Fruit fly (Drosophila melanogaster) whole organism, embryonic: ENCODE data around the gene Rab9D.
A peak's percentile ranks its signal among the peaks of the same experiment; 100 is the strongest.

Experiments used
- CG11696 ChIP-seq: fragments of 200-800 bp; sonication (Bioruptor generic); IDR thresholded peaks from 2 replicates; pipeline ENCODE4 v1.3.6; 2022; ENCODE audit warnings: missing biosample characterization, missing genetic modification characterization
- CG14050 ChIP-seq: fragments of 200-800 bp; sonication (Bioruptor generic); IDR thresholded peaks from 3 replicates; pipeline ENCODE4 v1.3.6; 2022; ENCODE audit warnings: missing biosample characterization, missing genetic modification characterization
- CG1529 ChIP-seq: fragments of 200-800 bp; sonication (Bioruptor generic); optimal IDR thresholded peaks from 3 replicates; lab custom pipeline; 2018; ENCODE audit warnings: missing biosample characterization, missing genetic modification characterization
- CG15479 ChIP-seq: fragments of 200-800 bp; sonication (Bioruptor generic); optimal IDR thresholded peaks from 3 replicates; lab custom pipeline; 2019; ENCODE audit warnings: missing biosample characterization, mild to moderate bottlenecking, missing genetic modification characterization, moderate library complexity
- CG17359 ChIP-seq: fragments of 200-800 bp; sonication (Bioruptor generic); optimal IDR thresholded peaks from 3 replicates; lab custom pipeline; 2018; ENCODE audit warnings: missing biosample characterization, mild to moderate bottlenecking, missing genetic modification characterization, moderate library complexity
- CG17612 ChIP-seq: fragments of 200-800 bp; sonication (Bioruptor generic); IDR thresholded peaks from 2 replicates; pipeline ENCODE4 v1.3.6; 2022; ENCODE audit warnings: missing biosample characterization, missing genetic modification characterization
- CG1832 ChIP-seq: fragments of 200-800 bp; sonication (Bioruptor generic); optimal IDR thresholded peaks from 2 replicates; lab custom pipeline; 2017; ENCODE audit warnings: missing biosample characterization, mild to moderate bottlenecking, missing genetic modification characterization, inconsistent platforms
- CG18599 ChIP-seq: fragments of 200-800 bp; sonication (Bioruptor generic); optimal IDR thresholded peaks from 3 replicates; lab custom pipeline; 2017; ENCODE audit warnings: missing biosample characterization, missing genetic modification characterization, mild to moderate bottlenecking, moderate library complexity, missing genetic modification reagents
- CG2116 ChIP-seq: fragments of 200-800 bp; sonication (Bioruptor generic); optimal IDR thresholded peaks from 3 replicates; lab custom pipeline; 2018; ENCODE audit warnings: missing biosample characterization, mild to moderate bottlenecking, missing genetic modification characterization
- CG7271 ChIP-seq: fragments of 200-800 bp; sonication (Bioruptor generic); optimal IDR thresholded peaks from 2 replicates; lab custom pipeline; 2018; ENCODE audit warnings: missing biosample characterization, mild to moderate bottlenecking, missing genetic modification characterization, moderate library complexity
- CG7928 ChIP-seq: fragments of 200-800 bp; sonication (Bioruptor generic); optimal IDR thresholded peaks from 2 replicates; lab custom pipeline; 2017; ENCODE audit warnings: missing biosample characterization, mild to moderate bottlenecking, missing genetic modification characterization
- CG7963 ChIP-seq: fragments of 200-800 bp; sonication (Bioruptor generic); IDR thresholded peaks from 3 replicates; pipeline ENCODE4 v1.3.6; 2022; ENCODE audit warnings: missing biosample characterization, missing genetic modification characterization; ENCODE audit not compliant: partially characterized antibody
- CG9817 ChIP-seq: fragments of 200-800 bp; sonication (Bioruptor generic); optimal IDR thresholded peaks from 2 replicates; lab custom pipeline; 2018; ENCODE audit warnings: missing biosample characterization, mild to moderate bottlenecking, missing genetic modification characterization, moderate library complexity
- CTCF ChIP-seq: fragments of 200-800 bp; sonication (Bioruptor generic); optimal IDR thresholded peaks from 2 replicates; lab custom pipeline; 2017; ENCODE audit warnings: missing biosample characterization, mild to moderate bottlenecking, missing genetic modification characterization, moderate library complexity
- CrebB ChIP-seq: fragments of 200-800 bp; sonication (Bioruptor generic); optimal IDR thresholded peaks from 3 replicates; lab custom pipeline; 2018; ENCODE audit warnings: missing biosample characterization, mild to moderate bottlenecking, missing genetic modification characterization
- D ChIP-seq, 2 experiments: fragments of 200-800 bp in 1 of 2; fragments of >200 bp in 1 of 2; sonication (Bioruptor generic) in 1 of 2; optimal IDR thresholded peaks; 2 replicates in 1 of 2; 3 replicates in 1 of 2; lab custom pipeline; 2017; ENCODE audit warnings: mild to moderate bottlenecking in 1 of 2, missing biosample characterization in 1 of 2, missing genetic modification characterization in 1 of 2, missing genetic modification reagents in 1 of 2
- D19A ChIP-seq: fragments of 200-800 bp; optimal IDR thresholded peaks from 3 replicates; lab custom pipeline; 2019; ENCODE audit warnings: missing biosample characterization, mild to moderate bottlenecking, missing genetic modification characterization, moderate library complexity
- E2f1 ChIP-seq: fragments of 200-800 bp; sonication (Bioruptor generic); IDR thresholded peaks from 2 replicates; pipeline ENCODE4 v1.3.6; 2022; ENCODE audit warnings: missing biosample characterization, missing genetic modification characterization
- Eip74EF ChIP-seq, 2 experiments: fragments of 200-800 bp in 1 of 2; fragments of >200 bp in 1 of 2; sonication (Bioruptor generic) in 1 of 2; optimal IDR thresholded peaks; 2 replicates each; lab custom pipeline; 2017 to 2019; ENCODE audit warnings: missing biosample characterization in 2 of 2, missing genetic modification characterization in 2 of 2, mild to moderate bottlenecking in 1 of 2, moderate library complexity in 1 of 2
- Fer2 ChIP-seq: fragments of 200-800 bp; sonication (Bioruptor generic); optimal IDR thresholded peaks from 2 replicates; lab custom pipeline; 2018; ENCODE audit warnings: missing biosample characterization, mild to moderate bottlenecking, missing genetic modification characterization, moderate library complexity
- Mad ChIP-seq: fragments of 200-800 bp; sonication (Bioruptor generic); optimal IDR thresholded peaks from 2 replicates; lab custom pipeline; 2016; ENCODE audit warnings: missing biosample characterization, missing genetic modification characterization
- Max ChIP-seq: fragments of 200-800 bp; sonication (Bioruptor generic); optimal IDR thresholded peaks from 2 replicates; lab custom pipeline; 2016; ENCODE audit warnings: missing biosample characterization, mild to moderate bottlenecking, missing genetic modification characterization
- NK7.1 ChIP-seq: fragments of 200-800 bp; sonication (Bioruptor generic); optimal IDR thresholded peaks from 3 replicates; lab custom pipeline; 2016; ENCODE audit warnings: missing biosample characterization, missing genetic modification characterization
- Oaz ChIP-seq: fragments of 200-800 bp; sonication (Bioruptor generic); IDR thresholded peaks from 2 replicates; pipeline ENCODE4 v1.3.6; 2022; ENCODE audit warnings: missing biosample characterization, missing genetic modification characterization
- Opbp ChIP-seq: fragments of 200-800 bp; sonication (Bioruptor generic); IDR thresholded peaks from 3 replicates; pipeline ENCODE4 v1.3.6; 2022; ENCODE audit warnings: missing biosample characterization, missing genetic modification characterization; ENCODE audit not compliant: partially characterized antibody
- Pdp1 ChIP-seq, 2 experiments: fragments of 200-800 bp; sonication (Bioruptor generic); optimal IDR thresholded peaks; 3 replicates each; lab custom pipeline; 2016; ENCODE audit warnings: missing biosample characterization in 2 of 2, missing genetic modification characterization in 2 of 2, mild to moderate bottlenecking in 1 of 2, moderate library complexity in 1 of 2
- Rx ChIP-seq: fragments of 200-800 bp; sonication (Bioruptor generic); IDR thresholded peaks from 2 replicates; pipeline ENCODE4 v1.3.6; 2022; ENCODE audit warnings: missing biosample characterization, missing genetic modification characterization
- Trl ChIP-seq, 3 experiments: fragments of >200 bp in 2 of 3; fragments of 200-800 bp in 1 of 3; sonication (Bioruptor generic) in 1 of 3; optimal IDR thresholded peaks; 2 replicates in 1 of 3; 3 replicates in 2 of 3; lab custom pipeline; 2016 to 2017; ENCODE audit warnings: missing biosample characterization in 1 of 3, missing genetic modification characterization in 1 of 3
- bsh ChIP-seq, 2 experiments: fragments of 200-800 bp; sonication (Bioruptor generic); optimal IDR thresholded peaks; 2 replicates each; lab custom pipeline; 2017 to 2018; ENCODE audit warnings: mild to moderate bottlenecking in 2 of 2, missing biosample characterization in 2 of 2, missing genetic modification characterization in 2 of 2, moderate library complexity in 1 of 2
- chif ChIP-seq, 2 experiments: fragments of 200-800 bp; sonication (Bioruptor generic); optimal IDR thresholded peaks; 3 replicates each; lab custom pipeline; 2016; ENCODE audit warnings: missing biosample characterization in 2 of 2, missing genetic modification characterization in 2 of 2
- chinmo ChIP-seq: fragments of 200-800 bp; sonication (Bioruptor generic); IDR thresholded peaks from 4 replicates; pipeline ENCODE4 v1.3.6; 2022; ENCODE audit warnings: missing biosample characterization, missing genetic modification characterization; ENCODE audit not compliant: partially characterized antibody
- en ChIP-seq: fragments of 200-800 bp; sonication (Bioruptor generic); optimal IDR thresholded peaks from 2 replicates; lab custom pipeline; 2016; ENCODE audit warnings: missing biosample characterization, missing genetic modification characterization
- her ChIP-seq: fragments of 200-800 bp; sonication (Bioruptor generic); optimal IDR thresholded peaks from 2 replicates; lab custom pipeline; 2016; ENCODE audit warnings: missing biosample characterization, missing genetic modification characterization
- klu ChIP-seq: fragments of 200-800 bp; sonication (Bioruptor generic); IDR thresholded peaks from 2 replicates; pipeline ENCODE4 v1.3.6; 2022; ENCODE audit warnings: missing biosample characterization, missing genetic modification characterization
- lov ChIP-seq, 2 experiments: fragments of 200-800 bp in 1 of 2; fragments of >200 bp in 1 of 2; sonication (Bioruptor generic) in 1 of 2; IDR thresholded peaks in 1 of 2; optimal IDR thresholded peaks in 1 of 2; 2 replicates in 1 of 2; 3 replicates in 1 of 2; pipeline versions ENCODE4 v1.3.6 to Lab custom; 2017 to 2022; ENCODE audit warnings: missing biosample characterization in 1 of 2, missing genetic modification characterization in 1 of 2
- nerfin-1 ChIP-seq: fragments of 200-800 bp; sonication (Bioruptor generic); optimal IDR thresholded peaks from 3 replicates; lab custom pipeline; 2019; ENCODE audit warnings: missing biosample characterization, mild to moderate bottlenecking, missing genetic modification characterization, moderate library complexity
- nmo ChIP-seq: fragments of 200-800 bp; sonication (Bioruptor generic); optimal IDR thresholded peaks from 2 replicates; lab custom pipeline; 2018; ENCODE audit warnings: missing biosample characterization, mild to moderate bottlenecking, missing genetic modification characterization, moderate library complexity
- pb ChIP-seq: fragments of 200-800 bp; sonication (Bioruptor generic); optimal IDR thresholded peaks from 3 replicates; lab custom pipeline; 2016; ENCODE audit warnings: missing biosample characterization, missing genetic modification characterization
- ranshi ChIP-seq: fragments of 200-800 bp; sonication (Bioruptor generic); IDR thresholded peaks from 2 replicates; pipeline ENCODE4 v1.3.6; 2022; ENCODE audit warnings: missing biosample characterization, missing genetic modification characterization
- sens-2 ChIP-seq: fragments of 200-800 bp; sonication (Bioruptor generic); IDR thresholded peaks from 2 replicates; pipeline ENCODE4 v1.3.6; 2022; ENCODE audit warnings: missing biosample characterization, missing genetic modification characterization
- sisA ChIP-seq: fragments of 200-800 bp; sonication (Bioruptor generic); IDR thresholded peaks from 2 replicates; pipeline ENCODE4 v1.3.6; 2022; ENCODE audit warnings: missing biosample characterization, missing genetic modification characterization
- slou ChIP-seq: fragments of 200-800 bp; sonication (Bioruptor generic); optimal IDR thresholded peaks from 3 replicates; lab custom pipeline; 2016; ENCODE audit warnings: missing biosample characterization, missing genetic modification characterization
- so ChIP-seq: fragments of 200-800 bp; sonication (Bioruptor generic); IDR thresholded peaks from 3 replicates; pipeline ENCODE4 v1.3.6; 2022; ENCODE audit warnings: missing biosample characterization, missing genetic modification characterization
- sqz ChIP-seq: fragments of 200-800 bp; sonication (Bioruptor generic); optimal IDR thresholded peaks from 3 replicates; lab custom pipeline; 2018; ENCODE audit warnings: missing biosample characterization, mild to moderate bottlenecking, missing genetic modification characterization
- stwl ChIP-seq: fragments of 200-800 bp; sonication (Bioruptor generic); optimal IDR thresholded peaks from 3 replicates; lab custom pipeline; 2018; ENCODE audit warnings: missing biosample characterization, mild to moderate bottlenecking, missing genetic modification characterization, moderate library complexity
- usp ChIP-seq: fragments of >200 bp; optimal IDR thresholded peaks from 2 replicates; lab custom pipeline; 2017; ENCODE audit warnings: missing biosample characterization, missing genetic modification characterization
- vfl ChIP-seq: fragments of 200-800 bp; sonication (Bioruptor generic); optimal IDR thresholded peaks from 2 replicates; lab custom pipeline; 2016; ENCODE audit warnings: missing biosample characterization, missing genetic modification characterization
- zfh1 ChIP-seq: fragments of 200-800 bp; sonication (Bioruptor generic); IDR thresholded peaks from 3 replicates; pipeline ENCODE4 v1.3.6; 2022; ENCODE audit warnings: missing biosample characterization, missing genetic modification characterization

The Rab9D gene

DNA sequence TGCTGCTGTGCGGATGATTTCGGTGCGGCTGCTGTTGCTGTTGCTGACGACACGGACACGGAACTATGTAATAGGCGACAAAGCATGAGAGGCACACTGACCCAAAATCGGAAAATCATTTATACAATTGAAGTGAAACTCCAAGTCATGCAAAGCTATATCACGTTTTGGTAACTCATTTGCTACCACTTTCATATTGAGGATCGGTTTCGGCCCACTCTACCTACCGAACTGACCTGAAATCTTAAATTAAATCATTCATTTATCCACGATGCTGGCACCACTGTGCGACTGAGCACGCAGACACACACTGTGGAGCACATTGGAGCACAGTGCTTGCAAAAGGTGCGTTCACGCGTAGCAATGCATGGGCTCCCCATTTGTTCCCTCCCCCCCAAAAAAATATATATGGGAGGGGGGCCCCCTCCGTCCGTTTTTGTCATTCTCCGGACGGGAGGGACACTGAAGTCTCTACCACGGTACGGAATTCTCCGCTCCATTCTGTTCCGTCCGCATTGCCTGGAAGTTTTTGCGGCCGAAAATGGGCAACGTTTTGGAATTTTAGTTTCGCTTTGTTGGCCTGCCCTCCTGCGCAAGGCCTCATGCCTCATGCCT is 18.6 kb upstream of the Rab9D start (continued):
- peak; percentile 39 for TF ChIP-seq her (GFP tag; lab: Kevin White, UChicago)
- TF ChIP-seq Pdp1 (GFP tag; optimal IDR thresholded peaks at IDR 0.05; lab: Kevin White, UChicago) = peak; percentile 35 to 62
- no peak for TF ChIP-seq Rx (GFP tag; lab: Robert Waterston, UW)
- no peak for TF ChIP-seq CG7928 (GFP tag; lab: Kevin White, UChicago)
- no peak for TF ChIP-seq CG17612 (GFP tag; lab: Robert Waterston, UW)
- TF ChIP-seq CG1529 (GFP tag; lab: Kevin White, UChicago) = peak; percentile 14
- no peak for TF ChIP-seq NK7.1
- peak; percentile 70 to 88 for TF ChIP-seq bsh (GFP tag; optimal IDR thresholded peaks at IDR 0.05; lab: Kevin White, UChicago)
- no peak for TF ChIP-seq Mad
- TF ChIP-seq vfl (GFP tag; lab: Kevin White, UChicago) = no peak
- TF ChIP-seq D (optimal IDR thresholded peaks at IDR 0.05; lab: Kevin White, UChicago) = no peak
- peak; percentile 52 for TF ChIP-seq D (GFP tag; optimal IDR thresholded peaks at IDR 0.05; lab: Kevin White, UChicago)
- TF ChIP-seq klu (GFP tag; lab: Robert Waterston, UW) = no peak
- TF ChIP-seq zfh1 (GFP tag; lab: Robert Waterston, UW) = peak; percentile 43; the same call in 1 of the 3 replicates
- TF ChIP-seq E2f1 (GFP tag; lab: Robert Waterston, UW) = peak; percentile 27; the same call in 1 of the 2 replicates
- TF ChIP-seq Eip74EF (GFP tag; optimal IDR thresholded peaks at IDR 0.05; lab: Kevin White, UChicago) = no peak
- no peak for TF ChIP-seq CG7271 (tag; lab: Kevin White, UChicago)
- TF ChIP-seq pb (GFP tag; lab: Kevin White, UChicago) = peak; percentile 18
- no peak for TF ChIP-seq sens-2 (GFP tag; lab: Robert Waterston, UW)
- TF ChIP-seq nmo = peak; percentile 40
- TF ChIP-seq sisA = peak; percentile 63
- TF ChIP-seq CG18599 (GFP tag; lab: Kevin White, UChicago) = peak; percentile 61
- peak; percentile 13; the same call in 1 of the 2 replicates for TF ChIP-seq Oaz
- peak; percentile 22 for TF ChIP-seq Max (GFP tag; lab: Kevin White, UChicago)
- no peak for TF ChIP-seq Trl (optimal IDR thresholded peaks at IDR 0.05; lab: Kevin White, UChicago)
- TF ChIP-seq Trl (GFP tag; optimal IDR thresholded peaks at IDR 0.05; lab: Kevin White, UChicago) = no peak
- no peak for TF ChIP-seq slou (GFP tag; lab: Kevin White, UChicago)
- peak; percentile 1 for TF ChIP-seq CG9817 (tag; lab: Kevin White, UChicago)
- TF ChIP-seq en = peak; percentile 18
- no peak for TF ChIP-seq CG15479 (GFP tag; lab: Kevin White, UChicago)
- TF ChIP-seq Fer2 (tag; lab: Kevin White, UChicago) = no peak
- no peak for TF ChIP-seq CG11696 (GFP tag; lab: Robert Waterston, UW)
- no peak for TF ChIP-seq chinmo
- TF ChIP-seq CrebB (tag; lab: Kevin White, UChicago) = no peak
- TF ChIP-seq D19A = peak; percentile 13
- TF ChIP-seq CG1832 = no peak
- peak; percentile 39 to 41 for TF ChIP-seq chif (GFP tag; optimal IDR thresholded peaks at IDR 0.05; lab: Kevin White, UChicago)
- TF ChIP-seq CG14050 = peak; percentile 30; the same call in 1 of the 3 replicates
- TF ChIP-seq stwl (tag; lab: Kevin White, UChicago) = no peak
- peak; percentile 54 for TF ChIP-seq ranshi (GFP tag; lab: Robert Waterston, UW)
- peak; percentile 39; the same call in 1 of the 3 replicates for TF ChIP-seq so
- peak; percentile 54 for TF ChIP-seq CG17359
- no peak for TF ChIP-seq CG2116 (GFP tag; lab: Kevin White, UChicago)
- TF ChIP-seq CG7963 = no peak
- no peak for TF ChIP-seq usp
- TF ChIP-seq lov (optimal IDR thresholded peaks at IDR 0.05; lab: Kevin White, UChicago) = no peak
- TF ChIP-seq lov (GFP tag; IDR thresholded peaks at IDR 0.05; lab: Robert Waterston, UW) = no peak
- TF ChIP-seq nerfin-1 (tag; lab: Kevin White, UChicago) = no peak
- no peak for TF ChIP-seq Opbp (GFP tag; lab: Robert Waterston, UW)
- TF ChIP-seq sqz (GFP tag; lab: Kevin White, UChicago) = no peak
- TF ChIP-seq CTCF = peak; percentile 11
